Worm (Caenorhabditis elegans) whole organism, mixed stage, embryonic: ENCODE results near the gene C45B11.2.

Source experiments
- M03D4.4 ChIP-seq: sonication (generic microtip); optimal IDR thresholded peaks from 2 replicates; lab custom pipeline; 2017; ENCODE audit warnings: mild to moderate bottlenecking, missing genetic modification characterization, missing compliant biosample characterization
- bed-3 ChIP-seq: fragments of 200-800 bp; sonication (Bioruptor generic); optimal IDR thresholded peaks from 3 replicates; lab custom pipeline; 2018; ENCODE audit warnings: mild to moderate bottlenecking, missing genetic modification characterization, moderate library complexity, missing compliant biosample characterization
- blmp-1 ChIP-seq: fragments of 150-350 bp; optimal IDR thresholded peaks from 2 replicates; lab custom pipeline; 2014; ENCODE audit warnings: missing biosample characterization, missing genetic modification characterization
- ceh-43 ChIP-seq: fragments of 200-800 bp; sonication (Bioruptor generic); optimal IDR thresholded peaks from 2 replicates; lab custom pipeline; 2018; ENCODE audit warnings: mild to moderate bottlenecking, missing genetic modification characterization, moderate library complexity, missing compliant biosample characterization
- ceh-83 ChIP-seq: fragments of 200-800 bp; sonication (Bioruptor generic); optimal IDR thresholded peaks from 2 replicates; lab custom pipeline; 2018; ENCODE audit warnings: mild to moderate bottlenecking, missing genetic modification characterization, missing compliant biosample characterization
- ces-1 ChIP-seq: fragments of 150-350 bp; optimal IDR thresholded peaks from 2 replicates; lab custom pipeline; 2014; ENCODE audit warnings: missing biosample characterization, missing genetic modification reagents, missing genetic modification characterization
- drap-1 ChIP-seq: fragments of 200-800 bp; sonication (Bioruptor generic); optimal IDR thresholded peaks from 3 replicates; lab custom pipeline; 2018; ENCODE audit warnings: mild to moderate bottlenecking, missing genetic modification characterization, missing compliant biosample characterization
- elt-1 ChIP-seq: sonication (generic microtip); optimal IDR thresholded peaks from 2 replicates; lab custom pipeline; 2017; ENCODE audit warnings: missing genetic modification characterization, mild to moderate bottlenecking, missing compliant biosample characterization, antibody characterized with exemption, moderate library complexity, borderline replicate concordance; ENCODE audit not compliant: insufficient read depth
- elt-3 ChIP-seq: fragments of 150-350 bp; optimal IDR thresholded peaks from 2 replicates; lab custom pipeline; 2014; ENCODE audit warnings: missing biosample characterization, missing genetic modification characterization
- flh-1 ChIP-seq: fragments of 200-800 bp; sonication (Bioruptor generic); optimal IDR thresholded peaks from 2 replicates; lab custom pipeline; 2018; ENCODE audit warnings: mild to moderate bottlenecking, missing genetic modification characterization, moderate library complexity, missing compliant biosample characterization
- hlh-1 ChIP-seq: fragments of 150-350 bp; optimal IDR thresholded peaks from 2 replicates; lab custom pipeline; 2014; ENCODE audit warnings: missing biosample characterization, missing genetic modification reagents, missing genetic modification characterization
- lin-13 ChIP-seq: fragments of 150-350 bp; optimal IDR thresholded peaks from 2 replicates; lab custom pipeline; 2014; ENCODE audit warnings: missing biosample characterization, missing genetic modification characterization
- lin-32 ChIP-seq: fragments of 200-800 bp; sonication (Bioruptor generic); optimal IDR thresholded peaks from 2 replicates; lab custom pipeline; 2018; ENCODE audit warnings: mild to moderate bottlenecking, missing genetic modification characterization, missing compliant biosample characterization
- lsy-2 ChIP-seq: fragments of 150-350 bp; optimal IDR thresholded peaks from 2 replicates; lab custom pipeline; 2014; ENCODE audit warnings: missing biosample characterization, missing genetic modification characterization
- mab-5 ChIP-seq: fragments of 150-350 bp; optimal IDR thresholded peaks from 2 replicates; lab custom pipeline; 2014; ENCODE audit warnings: missing biosample characterization, missing genetic modification characterization
- mls-2 ChIP-seq: sonication (generic microtip); optimal IDR thresholded peaks from 2 replicates; lab custom pipeline; 2016; ENCODE audit warnings: mild to moderate bottlenecking, missing genetic modification characterization, moderate library complexity, missing compliant biosample characterization
- nhr-12 ChIP-seq: fragments of 150-350 bp; optimal IDR thresholded peaks from 2 replicates; lab custom pipeline; 2014; ENCODE audit warnings: missing biosample characterization, missing genetic modification characterization
- nhr-2 ChIP-seq: fragments of 150-350 bp; optimal IDR thresholded peaks from 2 replicates; lab custom pipeline; 2014; ENCODE audit warnings: missing biosample characterization, missing genetic modification characterization
- nhr-237 ChIP-seq: fragments of 150-350 bp; optimal IDR thresholded peaks from 2 replicates; lab custom pipeline; 2014; ENCODE audit warnings: missing biosample characterization, missing genetic modification characterization
- nhr-28 ChIP-seq: fragments of 150-350 bp; optimal IDR thresholded peaks from 2 replicates; lab custom pipeline; 2014; ENCODE audit warnings: missing biosample characterization, missing genetic modification characterization
- nhr-76 ChIP-seq: sonication (generic microtip); optimal IDR thresholded peaks from 2 replicates; lab custom pipeline; 2017; ENCODE audit warnings: missing biosample characterization, missing genetic modification characterization
- pha-4 ChIP-seq: fragments of 150-350 bp; optimal IDR thresholded peaks from 2 replicates; lab custom pipeline; 2018; ENCODE audit warnings: missing biosample characterization, missing genetic modification reagents, missing genetic modification characterization
- snpc-4 ChIP-seq: fragments of 150-350 bp; optimal IDR thresholded peaks from 2 replicates; lab custom pipeline; 2014; ENCODE audit warnings: missing biosample characterization, missing genetic modification characterization
- unc-120 ChIP-seq: sonication (generic microtip); optimal IDR thresholded peaks from 2 replicates; lab custom pipeline; 2017; ENCODE audit warnings: missing genetic modification characterization, missing compliant biosample characterization; ENCODE audit not compliant: poor library complexity, severe bottlenecking
- unc-62 ChIP-seq: fragments of 150-350 bp; optimal IDR thresholded peaks from 2 replicates; lab custom pipeline; 2014; ENCODE audit warnings: missing biosample characterization, missing genetic modification reagents, missing genetic modification characterization
- zip-8 ChIP-seq: fragments of 150-350 bp; optimal IDR thresholded peaks from 2 replicates; lab custom pipeline; 2014; ENCODE audit warnings: missing biosample characterization, missing genetic modification characterization

The C45B11.2 gene

DNA sequence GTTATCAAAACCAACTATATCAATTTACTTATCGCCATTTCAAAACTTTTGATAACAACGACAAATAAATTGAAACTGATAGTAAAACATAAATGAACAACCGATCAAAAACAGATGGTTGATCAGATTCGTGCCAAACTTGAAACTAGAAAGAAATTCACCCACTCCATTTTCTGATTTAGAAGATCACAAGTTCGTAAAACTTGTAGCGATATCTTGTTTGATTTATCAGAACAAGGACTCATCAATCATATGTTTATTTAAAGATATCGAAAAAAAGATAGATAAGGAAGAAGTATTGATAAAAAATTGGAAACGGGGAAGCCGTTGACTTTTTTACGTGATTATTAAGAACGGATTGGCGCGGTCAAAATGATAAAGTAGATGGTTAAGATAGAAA, 44.6 kb downstream of the C45B11.2 start:
- TF ChIP-seq snpc-4 (tag; lab: Kevin White, UChicago) (no peak), ces-1 (no peak), lin-32 (GFP tag; lab: Kevin White, UChicago) (no peak), drap-1 (GFP tag; lab: Kevin White, UChicago) (no peak), lin-13 (tag; lab: Kevin White, UChicago) (no peak), nhr-76 (no peak), elt-3 (tag; lab: Kevin White, UChicago) (no peak), mab-5 (tag; lab: Kevin White, UChicago) (no peak), ceh-43 (GFP tag; lab: Kevin White, UChicago) (no peak), unc-62 (GFP tag; lab: Kevin White, UChicago) (no peak), M03D4.4 (tag; lab: Kevin White, UChicago) (no peak), flh-1 (no peak), bed-3 (GFP tag; lab: Kevin White, UChicago) (no peak)

DNA sequence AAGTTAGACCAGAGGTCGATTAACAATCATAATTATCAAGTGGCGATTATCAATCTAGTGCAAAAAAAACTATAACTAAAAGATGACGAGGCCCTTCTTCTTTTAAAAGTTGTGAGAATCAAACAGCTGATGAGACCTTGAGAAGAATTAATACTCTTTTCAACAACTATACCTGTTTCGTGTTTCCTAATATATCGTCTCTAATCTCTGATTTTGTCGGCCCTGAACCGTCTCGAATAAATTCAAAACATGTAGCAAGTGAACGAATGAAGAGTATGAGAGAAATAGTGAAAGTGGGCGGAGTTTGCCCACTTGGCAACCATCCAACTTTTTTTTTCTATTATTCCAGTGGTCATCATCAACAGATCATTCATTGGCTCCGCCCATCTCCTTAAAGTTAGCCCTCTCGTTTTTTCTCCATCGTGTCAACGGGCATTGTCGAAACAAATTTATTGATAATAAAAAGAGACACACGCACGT, 45.0 kb downstream of the C45B11.2 start, which contains the start of gene Y42A5A.1:
Y42A5A.1 (plus strand) TSS at position 430 of the 480 bp plus-strand sequence.
- TF ChIP-seq snpc-4 (tag; lab: Kevin White, UChicago) (no peak), ceh-83 (GFP tag; lab: Kevin White, UChicago) (no peak), nhr-2 (tag; lab: Kevin White, UChicago) (no peak), ces-1 (no peak), flh-1 (no peak), blmp-1 (no peak), elt-1 (tag; lab: Kevin White, UChicago) (no peak), unc-120 (tag; lab: Kevin White, UChicago) (no peak), hlh-1 (tag; lab: Kevin White, UChicago) (no peak), lsy-2 (tag; lab: Kevin White, UChicago) (no peak), mls-2 (no peak), pha-4 (no peak), mab-5 (tag; lab: Kevin White, UChicago) (no peak), zip-8 (tag; lab: Kevin White, UChicago) (no peak), nhr-237 (no peak), lin-13 (tag; lab: Kevin White, UChicago) (no peak), bed-3 (GFP tag; lab: Kevin White, UChicago) (no peak), nhr-12 (no peak), nhr-28 (no peak)
